Worm (Caenorhabditis elegans) whole organism, late embryonic: ENCODE measurements around the gene srbc-24.

Experiments used
- C38D4.7 ChIP-seq: fragments of 200-800 bp; sonication (Bioruptor generic); optimal IDR thresholded peaks from 2 replicates; lab custom pipeline; 2018; ENCODE audit warnings: mild to moderate bottlenecking, missing genetic modification characterization, moderate library complexity, missing compliant biosample characterization
- ama-1 ChIP-seq: fragments of 150-350 bp; optimal IDR thresholded peaks from 2 replicates; lab custom pipeline; 2014
- ceh-2 ChIP-seq: sonication (generic microtip); optimal IDR thresholded peaks from 2 replicates; lab custom pipeline; 2016; ENCODE audit warnings: missing genotype, missing genetic modification characterization, missing compliant biosample characterization
- ceh-34 ChIP-seq: sonication (generic microtip); optimal IDR thresholded peaks from 2 replicates; lab custom pipeline; 2016; ENCODE audit warnings: mild to moderate bottlenecking, missing genetic modification characterization, missing compliant biosample characterization
- che-1 ChIP-seq: sonication (generic microtip); optimal IDR thresholded peaks from 2 replicates; lab custom pipeline; 2016; ENCODE audit warnings: mild to moderate bottlenecking, missing genetic modification characterization, missing compliant biosample characterization
- gmeb-2 ChIP-seq: sonication (generic microtip); optimal IDR thresholded peaks from 2 replicates; lab custom pipeline; 2016; ENCODE audit warnings: missing genetic modification characterization, inconsistent platforms, missing compliant biosample characterization
- mec-3 ChIP-seq: sonication (generic microtip); optimal IDR thresholded peaks from 2 replicates; lab custom pipeline; 2016; ENCODE audit warnings: borderline replicate concordance, missing genetic modification characterization, missing compliant biosample characterization
- nfya-1 ChIP-seq: sonication (generic microtip); optimal IDR thresholded peaks from 2 replicates; lab custom pipeline; 2017; ENCODE audit warnings: missing genetic modification characterization, mild to moderate bottlenecking, missing compliant biosample characterization, antibody characterized with exemption, moderate library complexity
- pat-9 ChIP-seq: fragments of 200-800 bp; sonication (Bioruptor generic); optimal IDR thresholded peaks from 2 replicates; lab custom pipeline; 2018; ENCODE audit warnings: mild to moderate bottlenecking, missing genetic modification characterization, moderate library complexity, missing compliant biosample characterization
- tbx-2 ChIP-seq: sonication (generic microtip); optimal IDR thresholded peaks from 2 replicates; lab custom pipeline; 2016; ENCODE audit warnings: missing genetic modification characterization, missing compliant biosample characterization

DNA sequence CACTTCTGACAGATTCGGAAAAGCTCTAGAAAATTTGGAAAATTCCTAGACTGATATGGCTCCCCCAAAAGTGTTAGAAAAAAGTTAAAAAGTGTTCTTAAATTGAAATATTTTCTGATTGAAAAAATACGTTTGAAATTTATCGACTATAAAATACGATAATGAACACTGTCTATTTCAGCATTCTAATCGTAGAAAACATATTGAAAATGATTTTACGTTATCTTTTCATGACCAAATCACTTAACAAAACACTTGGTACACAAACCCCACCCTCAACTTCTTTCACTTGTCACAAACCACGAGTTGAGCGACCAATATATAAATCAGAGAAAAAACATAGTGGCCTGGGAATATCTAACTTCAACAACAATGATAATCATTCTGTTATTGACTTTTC, 27.7 kb downstream of the srbc-24 start, which contains the start of gene cyp-33C1:
- TF ChIP-seq ama-1 (no peak), tbx-2 (tag; lab: Kevin White, UChicago) (no peak), ceh-2 (tag; lab: Kevin White, UChicago) (no peak), che-1 (no peak), nfya-1 (tag; lab: Kevin White, UChicago) (no peak), mec-3 (tag; lab: Kevin White, UChicago) (no peak), gmeb-2 (tag; lab: Kevin White, UChicago) (no peak), C38D4.7 (no peak), pat-9 (tag; lab: Kevin White, UChicago) (no peak), ceh-34 (tag; lab: Kevin White, UChicago) (no peak)
